Fruit fly (Drosophila melanogaster): ENCODE data around the gene CG33096.

DNA sequence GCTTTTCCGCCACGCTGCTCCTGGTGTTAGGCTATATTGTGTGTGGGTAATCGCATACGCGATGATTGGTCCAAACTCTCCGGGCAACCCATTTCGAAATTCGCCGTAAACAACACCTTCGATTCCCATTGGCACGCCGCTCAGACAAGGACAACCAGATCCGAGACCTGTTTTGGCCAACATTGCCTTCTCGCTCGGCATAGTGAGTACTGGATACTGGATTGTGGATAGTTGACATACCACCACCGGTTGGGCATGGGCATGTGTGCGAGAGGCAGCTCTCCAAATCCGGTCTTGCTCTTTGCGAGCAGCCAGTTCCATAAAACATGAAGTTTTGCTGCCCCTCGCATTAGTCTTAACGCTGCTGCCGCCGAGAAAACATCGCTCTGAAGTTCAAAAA, 2.8 kb upstream of the CG33096 start, which contains the start of gene fd96Cb:
- TF ChIP-seq CG8478 (optimal IDR thresholded peaks at IDR 0.05) (no peak), CTCF (optimal IDR thresholded peaks at IDR 0.05) (no peak)
